Worm (Caenorhabditis elegans): Measurements from ENCODE around the gene F55G1.15.

DNA sequence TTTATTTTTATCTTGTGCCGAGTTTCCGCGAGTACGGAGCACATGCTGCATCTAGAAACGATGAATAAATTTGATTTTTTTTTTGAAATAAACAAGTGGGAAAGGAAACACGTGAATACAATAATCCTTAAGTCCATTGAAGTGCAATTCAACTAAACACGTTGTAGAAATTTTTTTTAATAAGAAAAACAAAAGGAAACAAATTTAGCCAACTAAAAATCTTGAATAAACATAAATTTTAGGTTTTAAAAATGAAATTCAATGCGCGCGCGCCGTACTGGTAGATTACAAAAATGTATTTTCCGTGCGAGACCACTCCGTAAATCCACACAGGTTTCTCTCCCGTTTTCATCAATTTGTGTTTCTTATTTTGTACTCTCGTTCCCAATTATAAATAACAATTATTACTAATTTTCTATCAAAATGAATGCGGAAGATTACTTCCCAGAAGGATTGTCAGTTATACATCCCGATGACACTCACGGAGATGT lies 28.0 kb downstream of the F55G1.15 start, which contains the start of the genes plk-3 and F55G1.6:
- TF ChIP-seq him-1 (tag; optimal IDR thresholded peaks at IDR 0.05), result no peak
- no peak for TF ChIP-seq dao-5 (tag; optimal IDR thresholded peaks at IDR 0.05)

Measured in whole organism, L4/young adult.